Fruit fly (Drosophila melanogaster): Measurements from ENCODE around the gene CG11586.

CG11586 gene

dm6 chr3L:4219291-4220228 lies 42.7 kb downstream of the CG11586 start:
- TF ChIP-seq usp (GFP tag; optimal IDR thresholded peaks at IDR 0.05): no peak
- TF ChIP-seq pan (optimal IDR thresholded peaks at IDR 0.05): no peak
- no peak for TF ChIP-seq psq (optimal IDR thresholded peaks at IDR 0.05)
- TF ChIP-seq CG8478 (optimal IDR thresholded peaks at IDR 0.05): no peak
- TF ChIP-seq EcR (GFP tag; optimal IDR thresholded peaks at IDR 0.05): no peak
- no peak for TF ChIP-seq Dll (optimal IDR thresholded peaks at IDR 0.05)

dm6 chr3L:4215079-4215478 lies 47.2 kb downstream of the CG11586 start, which contains the start of gene Cpr64Ad:
Gene Cpr64Ad (plus strand): TSS chr3L:4215379.
- TF ChIP-seq psq (optimal IDR thresholded peaks at IDR 0.05): no peak
- no peak for TF ChIP-seq CG8478 (optimal IDR thresholded peaks at IDR 0.05)
- no peak for TF ChIP-seq Dll (optimal IDR thresholded peaks at IDR 0.05)
- TF ChIP-seq pan (optimal IDR thresholded peaks at IDR 0.05): no peak
- TF ChIP-seq EcR (GFP tag; optimal IDR thresholded peaks at IDR 0.05): no peak
- TF ChIP-seq usp (GFP tag; optimal IDR thresholded peaks at IDR 0.05): no peak

- no peak for TF ChIP-seq psq (optimal IDR thresholded peaks at IDR 0.05)
Measured at dm6 chr3L:4212815-4213214, 49.5 kb downstream of the CG11586 start, which contains the start of gene Cpr64Ac. Gene Cpr64Ac (minus strand): TSS chr3L:4212915.

- TF ChIP-seq CG8478 (optimal IDR thresholded peaks at IDR 0.05) (no peak), psq (optimal IDR thresholded peaks at IDR 0.05) (no peak), usp (GFP tag; optimal IDR thresholded peaks at IDR 0.05) (no peak), pan (optimal IDR thresholded peaks at IDR 0.05) (no peak), EcR (GFP tag; optimal IDR thresholded peaks at IDR 0.05) (no peak), Dll (optimal IDR thresholded peaks at IDR 0.05) (no peak)
Measured at dm6 chr3L:4211440-4211839, 50.8 kb downstream of the CG11586 start, which contains the start of gene Cpr64Ab. Gene Cpr64Ab (minus strand): TSS chr3L:4211540.
